Worm (Caenorhabditis elegans) whole organism, young adult: Measurements from ENCODE around the gene C08B6.11.

Experiments
- F23B12.7 ChIP-seq: sonication (generic microtip); optimal IDR thresholded peaks from 2 replicates; lab custom pipeline; 2017; ENCODE audit warnings: missing genetic modification characterization, mild to moderate bottlenecking, missing compliant biosample characterization, antibody characterized with exemption, moderate library complexity; ENCODE audit not compliant: insufficient read depth
- F33H1.4 ChIP-seq: fragments of 200-800 bp; sonication (Bioruptor generic); IDR thresholded peaks from 2 replicates; pipeline ENCODE4 v1.3.6; 2022; ENCODE audit warnings: missing genetic modification reagents, missing genetic modification characterization, missing compliant biosample characterization
- F52B5.7 ChIP-seq: sonication (generic microtip); optimal IDR thresholded peaks from 2 replicates; lab custom pipeline; 2016; ENCODE audit warnings: mild to moderate bottlenecking, missing genetic modification characterization, missing compliant biosample characterization
- F55B11.4 ChIP-seq: sonication (generic microtip); optimal IDR thresholded peaks from 2 replicates; lab custom pipeline; 2016; ENCODE audit warnings: missing compliant biosample characterization, missing genetic modification characterization, borderline replicate concordance; ENCODE audit not compliant: insufficient read depth
- F57A8.1 ChIP-seq: fragments of 200-800 bp; sonication (Bioruptor generic); optimal IDR thresholded peaks from 2 replicates; lab custom pipeline; 2018; ENCODE audit warnings: mild to moderate bottlenecking, missing genetic modification characterization, moderate library complexity, missing compliant biosample characterization
- Y53F4B.3 ChIP-seq: fragments of 200-800 bp; sonication (Bioruptor generic); IDR thresholded peaks from 2 replicates; pipeline ENCODE4 v1.3.6; 2022; ENCODE audit warnings: missing genetic modification reagents, missing genetic modification characterization, missing compliant biosample characterization
- Y53G8AR.9 ChIP-seq: fragments of 200-800 bp; sonication (Bioruptor generic); conservative IDR thresholded peaks from 2 replicates; pipeline ENCODE4 v1.3.6; 2022; ENCODE audit warnings: missing genetic modification reagents, missing genetic modification characterization, missing compliant biosample characterization
- ZK185.1 ChIP-seq: sonication (generic microtip); optimal IDR thresholded peaks from 2 replicates; lab custom pipeline; 2016; ENCODE audit warnings: mild to moderate bottlenecking, missing genetic modification characterization, missing compliant biosample characterization; ENCODE audit not compliant: poor library complexity, severe bottlenecking
- akir-1 ChIP-seq: fragments of 200-800 bp; sonication (Bioruptor generic); optimal IDR thresholded peaks from 2 replicates; lab custom pipeline; 2018; ENCODE audit warnings: mild to moderate bottlenecking, missing genetic modification characterization, moderate library complexity, missing compliant biosample characterization
- aptf-2 ChIP-seq: fragments of 200-800 bp; sonication (Bioruptor generic); conservative IDR thresholded peaks from 2 replicates; pipeline ENCODE4 v1.3.6; 2022; ENCODE audit warnings: missing genetic modification reagents, missing genetic modification characterization, missing compliant biosample characterization
- atf-7 ChIP-seq: sonication (generic microtip); optimal IDR thresholded peaks from 2 replicates; lab custom pipeline; 2017; ENCODE audit warnings: mild to moderate bottlenecking, missing genetic modification characterization, missing compliant biosample characterization
- attf-6 ChIP-seq: fragments of 200-800 bp; sonication (Bioruptor generic); IDR thresholded peaks from 2 replicates; pipeline ENCODE4 v1.3.6; 2022; ENCODE audit warnings: missing genetic modification reagents, missing genetic modification characterization, missing compliant biosample characterization
- bed-1 ChIP-seq: fragments of 200-800 bp; sonication (Bioruptor generic); IDR thresholded peaks from 2 replicates; pipeline ENCODE4 v1.3.6; 2022; ENCODE audit warnings: missing genetic modification reagents, missing genetic modification characterization, missing compliant biosample characterization
- bed-2 ChIP-seq: fragments of 200-800 bp; sonication (Bioruptor generic); IDR thresholded peaks from 2 replicates; pipeline ENCODE4 v1.3.6; 2022; ENCODE audit warnings: missing genetic modification reagents, missing genetic modification characterization, missing compliant biosample characterization
- ceh-91 ChIP-seq: fragments of 200-800 bp; sonication (Bioruptor generic); IDR thresholded peaks from 2 replicates; pipeline ENCODE4 v1.3.6; 2022; ENCODE audit warnings: missing genetic modification reagents, missing genetic modification characterization, missing compliant biosample characterization
- chd-7 ChIP-seq: sonication (generic microtip); optimal IDR thresholded peaks from 2 replicates; lab custom pipeline; 2016; ENCODE audit warnings: mild to moderate bottlenecking, missing genetic modification characterization, moderate library complexity, missing compliant biosample characterization
- dox-1 ChIP-seq: fragments of 200-800 bp; sonication (Bioruptor generic); IDR thresholded peaks from 2 replicates; pipeline ENCODE4 v1.3.6; 2022; ENCODE audit warnings: missing genetic modification reagents, missing genetic modification characterization, missing compliant biosample characterization
- dpff-1 ChIP-seq: sonication (generic microtip); optimal IDR thresholded peaks from 2 replicates; lab custom pipeline; 2017; ENCODE audit warnings: mild to moderate bottlenecking, missing genetic modification characterization, missing compliant biosample characterization
- egl-18 ChIP-seq: fragments of 200-800 bp; sonication (Bioruptor generic); IDR thresholded peaks from 2 replicates; pipeline ENCODE4 v1.3.6; 2022; ENCODE audit warnings: missing genetic modification reagents, missing genetic modification characterization, missing compliant biosample characterization
- hlh-26 ChIP-seq: fragments of 200-800 bp; sonication (Bioruptor generic); conservative IDR thresholded peaks from 2 replicates; pipeline ENCODE4 v1.3.6; 2022; ENCODE audit warnings: missing genetic modification reagents, missing genetic modification characterization, missing compliant biosample characterization
- hmg-20 ChIP-seq: fragments of 200-800 bp; sonication (Bioruptor generic); IDR thresholded peaks from 2 replicates; pipeline ENCODE4 v1.3.6; 2022; ENCODE audit warnings: missing genetic modification reagents, missing genetic modification characterization, missing compliant biosample characterization
- lir-1 ChIP-seq: fragments of 200-800 bp; sonication (Bioruptor generic); conservative IDR thresholded peaks from 2 replicates; pipeline ENCODE4 v1.3.6; 2022; ENCODE audit warnings: missing genetic modification reagents, missing genetic modification characterization, missing compliant biosample characterization
- lsy-27 ChIP-seq: sonication (generic microtip); optimal IDR thresholded peaks from 2 replicates; lab custom pipeline; 2017; ENCODE audit warnings: missing genetic modification characterization, mild to moderate bottlenecking, missing compliant biosample characterization, antibody characterized with exemption, missing genotype, borderline replicate concordance; ENCODE audit not compliant: insufficient read depth
- madf-10 ChIP-seq: sonication (generic microtip); optimal IDR thresholded peaks from 2 replicates; lab custom pipeline; 2016; ENCODE audit warnings: mild to moderate bottlenecking, missing genetic modification characterization, missing compliant biosample characterization
- madf-8 ChIP-seq: fragments of 200-800 bp; sonication (Bioruptor generic); conservative IDR thresholded peaks from 2 replicates; pipeline ENCODE4 v1.3.6; 2022; ENCODE audit warnings: missing genetic modification reagents, missing genetic modification characterization, missing compliant biosample characterization
- mcd-1 ChIP-seq: fragments of 200-800 bp; sonication (Bioruptor generic); IDR thresholded peaks from 2 replicates; pipeline ENCODE4 v1.3.6; 2022; ENCODE audit warnings: missing genetic modification reagents, missing genetic modification characterization, missing compliant biosample characterization
- nfya-2 ChIP-seq: fragments of 200-800 bp; sonication (Bioruptor generic); IDR thresholded peaks from 2 replicates; pipeline ENCODE4 v1.3.6; 2022; ENCODE audit warnings: missing genetic modification reagents, missing genetic modification characterization, missing compliant biosample characterization
- nfyb-1 ChIP-seq: fragments of 200-800 bp; sonication (Bioruptor generic); IDR thresholded peaks from 2 replicates; pipeline ENCODE4 v1.3.6; 2022; ENCODE audit warnings: missing genetic modification reagents, missing genetic modification characterization, missing compliant biosample characterization
- nhr-80 ChIP-seq: sonication (generic microtip); optimal IDR thresholded peaks from 2 replicates; lab custom pipeline; 2016; ENCODE audit warnings: missing genetic modification characterization, missing compliant biosample characterization
- pha-4 ChIP-seq: fragments of 150-350 bp; sonication (generic microtip); optimal IDR thresholded peaks from 2 replicates; lab custom pipeline; 2014; ENCODE audit warnings: missing biosample characterization, missing genetic modification reagents, missing genetic modification characterization
- repo-1 ChIP-seq: sonication (generic microtip); optimal IDR thresholded peaks from 2 replicates; lab custom pipeline; 2017; ENCODE audit warnings: mild to moderate bottlenecking, missing genetic modification characterization, missing compliant biosample characterization
- snpc-1.1 ChIP-seq: sonication (generic microtip); optimal IDR thresholded peaks from 2 replicates; lab custom pipeline; 2017; ENCODE audit warnings: missing genetic modification characterization, mild to moderate bottlenecking, missing compliant biosample characterization, antibody characterized with exemption, moderate library complexity, missing genotype, missing genetic modification reagents; ENCODE audit not compliant: insufficient read depth
- snpc-3.4 ChIP-seq: sonication (generic microtip); optimal IDR thresholded peaks from 2 replicates; lab custom pipeline; 2017; ENCODE audit warnings: missing genetic modification characterization, mild to moderate bottlenecking, missing compliant biosample characterization, antibody characterized with exemption, moderate library complexity, missing genotype, missing genetic modification reagents
- tbp1 ChIP-seq: fragments of 200-800 bp; sonication (Bioruptor generic); optimal IDR thresholded peaks from 2 replicates; lab custom pipeline; 2018; ENCODE audit warnings: mild to moderate bottlenecking, missing genetic modification characterization, missing compliant biosample characterization
- tlf-1 ChIP-seq: fragments of 200-800 bp; sonication (Bioruptor generic); optimal IDR thresholded peaks from 2 replicates; lab custom pipeline; 2018; ENCODE audit warnings: mild to moderate bottlenecking, missing genetic modification characterization, missing compliant biosample characterization
- xnd-1 ChIP-seq: sonication (generic microtip); optimal IDR thresholded peaks from 2 replicates; lab custom pipeline; 2016; ENCODE audit warnings: missing genotype, missing genetic modification reagents, missing genetic modification characterization, missing compliant biosample characterization
- ztf-22 ChIP-seq: fragments of 200-800 bp; sonication (Bioruptor generic); optimal IDR thresholded peaks from 2 replicates; lab custom pipeline; 2018; ENCODE audit warnings: mild to moderate bottlenecking, missing genetic modification characterization, moderate library complexity, missing compliant biosample characterization
- ztf-28 ChIP-seq: fragments of 200-800 bp; sonication (Bioruptor generic); IDR thresholded peaks from 2 replicates; pipeline ENCODE4 v1.3.6; 2022; ENCODE audit warnings: missing genetic modification reagents, missing genetic modification characterization, missing compliant biosample characterization

C08B6.11 gene

DNA sequence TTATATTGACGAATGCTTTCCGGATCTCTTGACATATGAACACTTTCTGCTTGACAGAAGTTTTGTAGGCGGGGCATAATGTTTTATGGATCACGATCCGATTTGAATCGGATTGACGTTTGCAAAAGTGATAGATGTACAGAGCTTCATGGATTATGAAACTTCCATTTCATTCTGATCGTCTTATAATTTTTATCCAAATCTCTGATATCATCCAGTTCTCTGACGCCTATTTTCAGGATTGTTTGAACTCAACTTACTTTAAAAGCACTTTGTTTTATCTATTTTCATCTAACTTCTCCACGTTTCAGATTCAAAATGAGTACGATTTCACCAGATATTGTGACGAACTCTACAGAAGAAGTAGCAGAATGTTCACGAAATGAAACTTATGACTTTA, 40.6 kb upstream of the C08B6.11 start, which contains the start of gene npr-39:
npr-39 (plus strand) TSS at position 301 of the 400 bp plus-strand sequence.
- TF ChIP-seq F23B12.7 (tag; lab: Kevin White, UChicago) = no peak
- no peak for TF ChIP-seq bed-1 (GFP tag; lab: Robert Waterston, UW)
- no peak for TF ChIP-seq bed-2 (GFP tag; lab: Robert Waterston, UW)
- no peak for TF ChIP-seq pha-4 (tag; lab: Kevin White, UChicago)
- no peak for TF ChIP-seq Y53G8AR.9
- TF ChIP-seq madf-10 (tag; lab: Kevin White, UChicago) = no peak
- no peak for TF ChIP-seq dpff-1 (tag; lab: Kevin White, UChicago)
- TF ChIP-seq akir-1 (GFP tag; lab: Kevin White, UChicago) = no peak
- no peak for TF ChIP-seq egl-18 (GFP tag; lab: Robert Waterston, UW)
- no peak for TF ChIP-seq F33H1.4 (GFP tag; lab: Robert Waterston, UW)
- no peak for TF ChIP-seq snpc-3.4 (tag; lab: Kevin White, UChicago)
- no peak for TF ChIP-seq tbp1 (GFP tag; lab: Kevin White, UChicago)
- no peak for TF ChIP-seq nhr-80 (tag; lab: Kevin White, UChicago)

DNA sequence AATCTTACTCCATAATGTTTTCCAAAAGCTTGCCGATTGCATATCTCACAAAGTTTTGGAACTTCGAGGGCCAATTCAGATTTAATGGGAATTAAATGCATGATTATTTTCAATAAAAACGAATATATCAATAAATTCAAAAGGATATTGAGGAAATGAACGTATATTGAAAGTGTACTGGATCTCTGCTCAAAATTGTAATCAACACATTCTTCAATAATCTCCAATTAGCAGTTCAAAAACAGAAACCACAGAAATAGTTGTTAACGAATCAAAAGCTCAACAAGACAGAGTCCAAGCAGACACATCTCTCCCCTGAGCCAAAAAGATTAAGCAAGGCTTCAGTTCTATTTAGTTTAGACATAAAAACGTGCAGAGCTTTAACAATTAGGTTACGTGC, 36.9 kb upstream of the C08B6.11 start, which contains the start of gene nhr-192:
nhr-192 (minus strand) TSS at position 101 of the 400 bp plus-strand sequence.
- TF ChIP-seq lir-1 (no peak), mcd-1 (GFP tag; lab: Robert Waterston, UW) (no peak), hmg-20 (GFP tag; lab: Robert Waterston, UW) (no peak), repo-1 (tag; lab: Kevin White, UChicago) (no peak), F23B12.7 (tag; lab: Kevin White, UChicago) (no peak), F52B5.7 (tag; lab: Kevin White, UChicago) (no peak), dox-1 (GFP tag; lab: Robert Waterston, UW) (no peak), F57A8.1 (GFP tag; lab: Kevin White, UChicago) (no peak)
- TF ChIP-seq, all 124 proteins: peak for 0

DNA sequence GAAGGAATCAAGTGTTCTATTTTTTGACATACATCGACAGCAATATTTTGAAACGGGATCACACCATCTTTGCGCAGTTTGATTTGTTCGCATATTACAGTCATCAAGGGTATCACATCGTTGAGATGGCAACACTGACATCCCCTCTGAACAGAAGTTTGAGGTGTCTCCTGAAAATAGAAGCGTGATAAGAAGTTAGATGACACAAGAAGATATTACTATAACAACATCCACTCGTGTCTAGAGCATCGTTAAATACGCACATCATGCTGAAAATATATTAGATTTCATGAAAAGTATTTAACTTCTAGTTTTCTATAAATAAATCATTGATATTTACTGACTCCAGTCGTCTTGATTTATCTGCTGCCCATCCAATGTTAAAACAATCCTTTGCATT, 34.7 kb upstream of the C08B6.11 start:
- TF ChIP-seq nfyb-1 (GFP tag; lab: Robert Waterston, UW) (no peak), atf-7 (tag; lab: Kevin White, UChicago) (no peak), F52B5.7 (tag; lab: Kevin White, UChicago) (no peak), snpc-1.1 (no peak), chd-7 (tag; lab: Kevin White, UChicago) (no peak), F55B11.4 (tag; lab: Kevin White, UChicago) (no peak), Y53F4B.3 (GFP tag; lab: Robert Waterston, UW) (no peak), tlf-1 (no peak), lsy-27 (tag; lab: Kevin White, UChicago) (no peak), attf-6 (GFP tag; lab: Robert Waterston, UW) (no peak), pha-4 (tag; lab: Kevin White, UChicago) (no peak), madf-8 (no peak), nfya-2 (GFP tag; lab: Robert Waterston, UW) (no peak), hlh-26 (GFP tag; lab: Robert Waterston, UW) (no peak), aptf-2 (GFP tag; lab: Robert Waterston, UW) (no peak), ztf-22 (no peak), ceh-91 (GFP tag; lab: Robert Waterston, UW) (no peak), ztf-28 (no peak), ZK185.1 (tag; lab: Kevin White, UChicago) (no peak), xnd-1 (no peak)
